Worm (Caenorhabditis elegans) whole organism, early embryonic: Measurements from ENCODE around the gene srlf-15.

ENCODE experiments used
- B0310.2 ChIP-seq: sonication (generic microtip); optimal IDR thresholded peaks from 2 replicates; lab custom pipeline; 2016; ENCODE audit warnings: mild to moderate bottlenecking, missing genetic modification characterization, missing compliant biosample characterization
- aly-1 ChIP-seq: sonication (generic microtip); optimal IDR thresholded peaks from 2 replicates; lab custom pipeline; 2016; ENCODE audit warnings: missing genetic modification characterization, missing compliant biosample characterization
- ama-1 ChIP-seq: fragments of 150-350 bp; optimal IDR thresholded peaks from 2 replicates; lab custom pipeline; 2014
- ets-7 ChIP-seq: sonication (generic microtip); optimal IDR thresholded peaks from 2 replicates; lab custom pipeline; 2016; ENCODE audit warnings: missing genotype, missing genetic modification characterization, missing compliant biosample characterization
- flt-1 ChIP-seq: fragments of 200-800 bp; sonication (Bioruptor generic); IDR thresholded peaks from 2 replicates; pipeline ENCODE4 v1.3.6; 2022; ENCODE audit warnings: missing genetic modification characterization, missing compliant biosample characterization
- hmbx-1 ChIP-seq: sonication (generic microtip); optimal IDR thresholded peaks from 2 replicates; lab custom pipeline; 2016; ENCODE audit warnings: mild to moderate bottlenecking, missing genetic modification characterization, missing compliant biosample characterization
- hmg-4 ChIP-seq: fragments of 200-800 bp; sonication (Bioruptor generic); optimal IDR thresholded peaks from 2 replicates; lab custom pipeline; 2018; ENCODE audit warnings: mild to moderate bottlenecking, missing genetic modification characterization, missing compliant biosample characterization
- pes-1 ChIP-seq: fragments of 200-800 bp; sonication (Bioruptor generic); IDR thresholded peaks from 2 replicates; pipeline ENCODE4 v1.3.6; 2022; ENCODE audit warnings: missing genetic modification reagents, missing genetic modification characterization, missing compliant biosample characterization
- scrt-1 ChIP-seq: fragments of 200-800 bp; sonication (Bioruptor generic); IDR thresholded peaks from 2 replicates; pipeline ENCODE4 v1.3.6; 2022; ENCODE audit warnings: missing genetic modification characterization, missing compliant biosample characterization
- tbx-11 ChIP-seq: fragments of 200-800 bp; sonication (Bioruptor generic); IDR thresholded peaks from 2 replicates; pipeline ENCODE4 v1.3.6; 2022; ENCODE audit warnings: missing genetic modification characterization, missing compliant biosample characterization
- tbx-37 ChIP-seq: fragments of 200-800 bp; sonication (Bioruptor generic); conservative IDR thresholded peaks from 2 replicates; pipeline ENCODE4 v1.3.6; 2022; ENCODE audit warnings: missing genetic modification reagents, missing genetic modification characterization, missing compliant biosample characterization
- tra-4 ChIP-seq: sonication (generic microtip); optimal IDR thresholded peaks from 2 replicates; lab custom pipeline; 2017; ENCODE audit warnings: missing genetic modification characterization, missing compliant biosample characterization

ce11 chrII:11041846-11042262, 6.0 kb downstream of the srlf-15 start:
- TF ChIP-seq ets-7 (tag; lab: Kevin White, UChicago) (no peak), tbx-11 (GFP tag; lab: Robert Waterston, UW) (no peak), tra-4 (tag; lab: Kevin White, UChicago) (no peak), ama-1 (lab: Kevin White, UChicago) (peak; percentile 20), flt-1 (GFP tag; lab: Robert Waterston, UW) (no peak), hmbx-1 (tag; lab: Kevin White, UChicago) (no peak), B0310.2 (tag; lab: Kevin White, UChicago) (no peak), tbx-37 (GFP tag; lab: Robert Waterston, UW) (no peak), aly-1 (tag; lab: Kevin White, UChicago) (no peak), hmg-4 (GFP tag; lab: Kevin White, UChicago) (peak; percentile 37), pes-1 (no peak), scrt-1 (GFP tag; lab: Robert Waterston, UW) (no peak)
